Worm (Caenorhabditis elegans): ENCODE results near the gene cal-1.

ce11 chrV:12548830-12549229, 31.8 kb upstream of the cal-1 start:
- TF ChIP-seq unc-62 (GFP tag; optimal IDR thresholded peaks at IDR 0.05 in 1 of 2), result no peak
- TF ChIP-seq unc-62 (tag; optimal IDR thresholded peaks at IDR 0.05), result no peak
- no peak for TF ChIP-seq lsy-2 (tag; optimal IDR thresholded peaks at IDR 0.05)
- no peak for TF ChIP-seq aly-2 (tag; optimal IDR thresholded peaks at IDR 0.05)
- TF ChIP-seq nhr-77 (tag; optimal IDR thresholded peaks at IDR 0.05), result peak; percentile 14
- TF ChIP-seq ama-1 (optimal IDR thresholded peaks at IDR 0.05), result peak; percentile 87
- no peak for TF ChIP-seq dmd-9 (GFP tag; IDR thresholded peaks at IDR 0.05)
- TF ChIP-seq zag-1 (tag; optimal IDR thresholded peaks at IDR 0.05), result no peak
- no peak for TF ChIP-seq pha-4 (GFP tag; IDR thresholded peaks at IDR 0.05)
- TF ChIP-seq pha-4 (tag; optimal IDR thresholded peaks at IDR 0.05), result no peak
- TF ChIP-seq spr-1 (tag; optimal IDR thresholded peaks at IDR 0.05), result no peak
- no peak for TF ChIP-seq fos-1 (tag; optimal IDR thresholded peaks at IDR 0.05)

Data from whole organism, L4 larva.